Fruit fly (Drosophila melanogaster): ENCODE measurements around the gene CG15347.

CG15347 gene

DNA sequence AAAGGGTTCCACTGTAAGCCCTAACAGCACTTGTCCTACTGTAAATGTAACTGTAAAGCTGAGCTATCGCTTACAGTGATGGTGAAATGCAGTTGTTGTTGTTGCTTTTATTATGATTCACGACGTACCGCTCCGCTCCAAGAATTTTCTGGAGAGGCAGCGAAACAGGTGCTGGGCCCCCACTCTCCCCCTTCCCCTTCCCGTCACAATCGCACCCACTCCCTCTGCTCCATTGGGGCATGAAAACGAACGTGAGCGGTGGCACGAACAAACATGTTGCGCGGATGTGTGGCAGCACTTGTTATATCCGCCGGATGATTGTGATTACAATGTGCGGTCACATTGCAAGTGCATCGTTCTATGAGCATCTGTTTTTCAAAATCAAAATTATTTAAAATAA is 41.2 kb downstream of the CG15347 start:
- TF ChIP-seq CG8478 (optimal IDR thresholded peaks at IDR 0.05) (no peak), CTCF (optimal IDR thresholded peaks at IDR 0.05) (no peak)

dm6 chrX:8416956-8417355 is 43.7 kb downstream of the CG15347 start:
- TF ChIP-seq CG8478 (optimal IDR thresholded peaks at IDR 0.05) (no peak), CTCF (optimal IDR thresholded peaks at IDR 0.05) (no peak)

- TF ChIP-seq CTCF (optimal IDR thresholded peaks at IDR 0.05) = no peak
- no peak for TF ChIP-seq CG8478 (optimal IDR thresholded peaks at IDR 0.05)
These were observed 44.5 kb downstream of the CG15347 start for dm6 chrX:8416209-8416608.

DNA sequence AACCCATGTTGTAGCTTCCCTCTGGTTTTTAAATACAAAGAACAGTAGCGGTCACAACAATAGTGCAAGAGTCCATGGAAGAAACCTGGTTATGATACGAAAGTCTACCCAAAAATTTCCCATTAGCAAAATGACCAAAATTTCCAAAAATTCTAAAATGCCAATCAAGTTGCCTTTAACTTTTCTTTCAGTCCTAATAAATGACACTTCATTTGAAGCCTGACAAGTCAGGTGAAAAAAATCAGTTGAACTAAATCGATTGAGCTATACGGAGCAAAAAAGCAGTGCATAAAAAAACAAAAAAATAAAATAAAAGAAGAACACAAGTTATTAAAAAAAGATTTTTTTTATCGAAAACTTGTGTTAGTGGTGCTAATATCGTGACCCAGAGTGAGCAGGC is 45.1 kb downstream of the CG15347 start:
- TF ChIP-seq CG8478 (optimal IDR thresholded peaks at IDR 0.05) (no peak), CTCF (optimal IDR thresholded peaks at IDR 0.05) (no peak)

dm6 chrX:8414351-8414750 is 46.3 kb downstream of the CG15347 start:
- TF ChIP-seq CTCF (optimal IDR thresholded peaks at IDR 0.05) (no peak), CG8478 (optimal IDR thresholded peaks at IDR 0.05) (no peak)

- TF ChIP-seq CTCF (optimal IDR thresholded peaks at IDR 0.05) = no peak
- no peak for TF ChIP-seq CG8478 (optimal IDR thresholded peaks at IDR 0.05)
These were observed 47.1 kb downstream of the CG15347 start for dm6 chrX:8413513-8414113.

- TF ChIP-seq CG8478 (optimal IDR thresholded peaks at IDR 0.05) (no peak), CTCF (optimal IDR thresholded peaks at IDR 0.05) (no peak)
These were observed 48.2 kb downstream of the CG15347 start for dm6 chrX:8412197-8413160.

DNA sequence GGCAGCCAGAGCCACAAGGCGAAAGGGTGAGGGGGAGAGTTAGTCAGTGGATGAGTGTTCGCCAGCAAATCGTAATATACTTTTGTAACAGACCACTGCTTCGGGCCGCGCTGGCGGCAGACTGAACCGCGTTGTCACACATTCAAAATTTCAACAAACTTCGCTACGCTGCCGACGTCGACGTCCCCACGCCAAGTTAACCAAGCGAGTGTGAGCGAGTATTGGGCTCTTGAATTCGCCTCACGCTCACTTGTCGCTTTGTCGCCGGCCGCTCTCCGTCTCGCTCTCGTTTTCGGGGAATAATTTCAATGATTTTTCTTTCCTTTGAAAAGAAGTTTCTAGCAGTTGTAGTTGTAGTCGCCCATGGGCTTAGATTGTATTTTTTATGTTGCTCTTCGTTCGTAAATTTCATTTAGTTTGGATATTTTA is 49.2 kb downstream of the CG15347 start, which contains the start of gene lawc:
lawc (minus strand) TSS at position 127 of the 429 bp plus-strand sequence.
- TF ChIP-seq CTCF (optimal IDR thresholded peaks at IDR 0.05) = no peak
- no peak for TF ChIP-seq CG8478 (optimal IDR thresholded peaks at IDR 0.05)

dm6 chrX:8410349-8411240 is 50.1 kb downstream of the CG15347 start:
- TF ChIP-seq CG8478 (optimal IDR thresholded peaks at IDR 0.05) = no peak
- no peak for TF ChIP-seq CTCF (optimal IDR thresholded peaks at IDR 0.05)

DNA sequence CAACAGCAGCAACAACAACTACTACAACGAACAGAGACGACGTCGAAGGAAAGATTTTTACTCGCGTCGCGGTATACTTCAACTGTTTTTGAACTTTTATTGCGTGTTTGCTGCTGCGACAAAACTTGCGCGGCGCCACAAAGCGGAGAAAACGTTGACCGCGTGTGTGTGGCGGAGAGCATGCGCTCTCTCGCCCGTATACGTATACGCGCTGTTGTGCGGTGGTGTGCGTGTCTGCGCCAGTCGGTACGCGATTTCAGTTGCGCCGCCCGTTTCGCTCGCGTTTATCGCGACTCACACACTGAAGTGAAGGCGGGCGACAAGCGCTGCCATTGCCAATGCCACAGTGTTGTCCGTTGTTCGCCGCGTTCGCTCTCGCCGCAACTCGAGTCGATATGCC is 50.9 kb downstream of the CG15347 start:
- TF ChIP-seq CG8478 (optimal IDR thresholded peaks at IDR 0.05) (no peak), CTCF (optimal IDR thresholded peaks at IDR 0.05) (no peak)

- TF ChIP-seq CG8478 (optimal IDR thresholded peaks at IDR 0.05) (no peak), CTCF (optimal IDR thresholded peaks at IDR 0.05) (no peak)
These were observed 51.7 kb downstream of the CG15347 start, which contains the start of gene Trf2 for dm6 chrX:8408971-8409455. Gene Trf2 (plus strand): TSS chrX:8409272.

All from S2 (cell line).